Fruit fly (Drosophila melanogaster) whole organism, prepupa: ENCODE measurements around the gene CG2641.
A peak's percentile ranks its signal among the peaks of the same experiment; 100 is the strongest.

Experiments
- CG10631 ChIP-seq: fragments of 200-800 bp; sonication (Bioruptor generic); optimal IDR thresholded peaks from 2 replicates; lab custom pipeline; 2016; ENCODE audit warnings: missing biosample characterization, missing genetic modification characterization
- CG10669 ChIP-seq: fragments of 200-800 bp; sonication (Bioruptor generic); optimal IDR thresholded peaks from 3 replicates; lab custom pipeline; 2018; ENCODE audit warnings: missing biosample characterization, mild to moderate bottlenecking, missing genetic modification characterization, moderate library complexity
- CG11762 ChIP-seq: fragments of 200-800 bp; sonication (Bioruptor generic); optimal IDR thresholded peaks from 3 replicates; lab custom pipeline; 2016; ENCODE audit warnings: missing biosample characterization, missing genetic modification characterization; ENCODE audit not compliant: insufficient read depth
- CG15336 ChIP-seq: fragments of 200-800 bp; sonication (Bioruptor generic); IDR thresholded peaks from 2 replicates; pipeline ENCODE4 v1.3.6; 2022; ENCODE audit warnings: missing biosample characterization, missing genetic modification characterization
- CG1621 ChIP-seq: fragments of 200-800 bp; sonication (Bioruptor generic); optimal IDR thresholded peaks from 3 replicates; lab custom pipeline; 2018; ENCODE audit warnings: missing biosample characterization, mild to moderate bottlenecking, missing genetic modification characterization
- CG3032 ChIP-seq: fragments of 200-800 bp; optimal IDR thresholded peaks from 2 replicates; lab custom pipeline; 2019; ENCODE audit warnings: missing biosample characterization, mild to moderate bottlenecking, missing genetic modification characterization, moderate library complexity
- CG31627 ChIP-seq: fragments of 200-800 bp; sonication (Bioruptor generic); optimal IDR thresholded peaks from 3 replicates; lab custom pipeline; 2016; ENCODE audit warnings: missing biosample characterization, missing genetic modification characterization
- CG32006 ChIP-seq: fragments of 200-800 bp; sonication (Bioruptor generic); optimal IDR thresholded peaks from 3 replicates; lab custom pipeline; 2017; ENCODE audit warnings: missing biosample characterization, mild to moderate bottlenecking, missing genetic modification characterization
- CG34406 ChIP-seq: fragments of 200-800 bp; sonication (Bioruptor generic); optimal IDR thresholded peaks from 3 replicates; lab custom pipeline; 2016; ENCODE audit warnings: missing biosample characterization, missing genetic modification characterization
- CG3919 ChIP-seq: fragments of 200-800 bp; sonication (Bioruptor generic); optimal IDR thresholded peaks from 3 replicates; lab custom pipeline; 2016; ENCODE audit warnings: missing biosample characterization, missing genetic modification characterization
- CG4318 ChIP-seq: fragments of 200-800 bp; sonication (Bioruptor generic); optimal IDR thresholded peaks from 3 replicates; lab custom pipeline; 2017; ENCODE audit warnings: missing biosample characterization, mild to moderate bottlenecking, missing genetic modification characterization
- CG6163 ChIP-seq: fragments of 200-800 bp; sonication (Bioruptor generic); IDR thresholded peaks from 3 replicates; pipeline ENCODE4 v1.3.6; 2022; ENCODE audit warnings: missing biosample characterization, missing genetic modification characterization
- CG6276 ChIP-seq: fragments of 200-800 bp; sonication (Bioruptor generic); optimal IDR thresholded peaks from 2 replicates; lab custom pipeline; 2017; ENCODE audit warnings: missing biosample characterization, mild to moderate bottlenecking, missing genetic modification characterization
- CG6792 ChIP-seq: fragments of 200-800 bp; sonication (Bioruptor generic); optimal IDR thresholded peaks from 3 replicates; lab custom pipeline; 2016; ENCODE audit warnings: missing biosample characterization, missing genetic modification characterization
- CG6808 ChIP-seq: fragments of 200-800 bp; sonication (Bioruptor generic); optimal IDR thresholded peaks from 3 replicates; lab custom pipeline; 2017; ENCODE audit warnings: missing biosample characterization, missing genetic modification characterization, mild to moderate bottlenecking, moderate library complexity, missing genetic modification reagents
- CG6854 ChIP-seq: fragments of 200-800 bp; sonication (Bioruptor generic); optimal IDR thresholded peaks from 2 replicates; lab custom pipeline; 2017; ENCODE audit warnings: missing biosample characterization, mild to moderate bottlenecking, missing genetic modification characterization
- CG8119 ChIP-seq: fragments of 200-800 bp; sonication (Bioruptor generic); IDR thresholded peaks from 3 replicates; pipeline ENCODE4 v1.3.6; 2022; ENCODE audit warnings: missing biosample characterization, missing genetic modification characterization
- CG8319 ChIP-seq: fragments of 200-800 bp; sonication (Bioruptor generic); optimal IDR thresholded peaks from 3 replicates; lab custom pipeline; 2016; ENCODE audit warnings: missing biosample characterization, missing genetic modification characterization
- CG8632 ChIP-seq: fragments of 200-800 bp; sonication (Bioruptor generic); optimal IDR thresholded peaks from 3 replicates; lab custom pipeline; 2016; ENCODE audit warnings: missing biosample characterization, missing genetic modification characterization
- CG9139 ChIP-seq: fragments of 200-800 bp; sonication (Bioruptor generic); optimal IDR thresholded peaks from 3 replicates; lab custom pipeline; 2017; ENCODE audit warnings: missing biosample characterization, mild to moderate bottlenecking, missing genetic modification characterization
- Eip75B ChIP-seq: fragments of 200-800 bp; sonication (Bioruptor generic); optimal IDR thresholded peaks from 3 replicates; lab custom pipeline; 2016; ENCODE audit warnings: missing biosample characterization, missing genetic modification characterization
- Eip93F ChIP-seq: fragments of 200-800 bp; sonication (Bioruptor generic); optimal IDR thresholded peaks from 2 replicates; lab custom pipeline; 2016; ENCODE audit warnings: missing biosample characterization, mild to moderate bottlenecking, missing genetic modification characterization
- Ets21C ChIP-seq: fragments of 200-800 bp; sonication (Bioruptor generic); optimal IDR thresholded peaks from 3 replicates; lab custom pipeline; 2016; ENCODE audit warnings: missing biosample characterization, missing genetic modification characterization
- Hr39 ChIP-seq: fragments of 200-800 bp; sonication (Bioruptor generic); optimal IDR thresholded peaks from 2 replicates; lab custom pipeline; 2016; ENCODE audit warnings: missing biosample characterization, missing genetic modification characterization
- Lpt ChIP-seq: fragments of 200-800 bp; sonication (Bioruptor generic); optimal IDR thresholded peaks from 3 replicates; lab custom pipeline; 2016; ENCODE audit warnings: missing biosample characterization, missing genetic modification characterization
- Met ChIP-seq: fragments of 200-800 bp; sonication (Bioruptor generic); optimal IDR thresholded peaks from 3 replicates; lab custom pipeline; 2016; ENCODE audit warnings: missing biosample characterization, missing genetic modification characterization
- Smox ChIP-seq: fragments of 200-800 bp; sonication (Bioruptor generic); optimal IDR thresholded peaks from 3 replicates; lab custom pipeline; 2016; ENCODE audit warnings: missing biosample characterization, missing genetic modification characterization
- achi ChIP-seq: fragments of 200-800 bp; sonication (Bioruptor generic); optimal IDR thresholded peaks from 3 replicates; lab custom pipeline; 2016; ENCODE audit warnings: missing biosample characterization, missing genetic modification characterization
- acj6 ChIP-seq: fragments of 200-800 bp; sonication (Bioruptor generic); optimal IDR thresholded peaks from 3 replicates; lab custom pipeline; 2016; ENCODE audit warnings: missing biosample characterization, missing genetic modification characterization
- dac ChIP-seq: fragments of 200-800 bp; sonication (Bioruptor generic); optimal IDR thresholded peaks from 2 replicates; lab custom pipeline; 2017; ENCODE audit warnings: missing biosample characterization, mild to moderate bottlenecking, missing genetic modification characterization
- eg ChIP-seq: fragments of 200-800 bp; sonication (Bioruptor generic); IDR thresholded peaks from 3 replicates; pipeline ENCODE4 v1.3.6; 2022; ENCODE audit warnings: missing biosample characterization, missing genetic modification characterization
- pdm3 ChIP-seq: fragments of 200-800 bp; sonication (Bioruptor generic); optimal IDR thresholded peaks from 3 replicates; lab custom pipeline; 2016; ENCODE audit warnings: missing biosample characterization, missing genetic modification characterization
- salr ChIP-seq, 2 experiments: fragments of 200-800 bp; sonication (Bioruptor generic); optimal IDR thresholded peaks; 3 replicates each; lab custom pipeline; 2016 to 2018; ENCODE audit warnings: missing biosample characterization in 2 of 2, missing genetic modification characterization in 2 of 2, mild to moderate bottlenecking in 1 of 2
- spab ChIP-seq: fragments of 200-800 bp; sonication (Bioruptor generic); optimal IDR thresholded peaks from 2 replicates; lab custom pipeline; 2017; ENCODE audit warnings: missing biosample characterization, mild to moderate bottlenecking, missing genetic modification characterization, missing genetic modification reagents
- ss ChIP-seq, 2 experiments: fragments of 200-800 bp; sonication (Bioruptor generic); optimal IDR thresholded peaks; 2 replicates in 1 of 2; 3 replicates in 1 of 2; lab custom pipeline; 2017 to 2018; ENCODE audit warnings: mild to moderate bottlenecking in 2 of 2, missing biosample characterization in 2 of 2, missing genetic modification characterization in 2 of 2, moderate library complexity in 1 of 2
- svp ChIP-seq: fragments of 200-800 bp; sonication (Bioruptor generic); peaks from one replicate; lab custom pipeline; 2016; ENCODE audit warnings: missing biosample characterization, missing genetic modification characterization
- topi ChIP-seq: fragments of 200-800 bp; sonication (Bioruptor generic); optimal IDR thresholded peaks from 3 replicates; lab custom pipeline; 2016; ENCODE audit warnings: missing biosample characterization, missing genetic modification characterization
- vri ChIP-seq: fragments of 200-800 bp; sonication (Bioruptor generic); optimal IDR thresholded peaks from 3 replicates; lab custom pipeline; 2016; ENCODE audit warnings: missing biosample characterization, mild to moderate bottlenecking, missing genetic modification characterization

The CG2641 gene

DNA sequence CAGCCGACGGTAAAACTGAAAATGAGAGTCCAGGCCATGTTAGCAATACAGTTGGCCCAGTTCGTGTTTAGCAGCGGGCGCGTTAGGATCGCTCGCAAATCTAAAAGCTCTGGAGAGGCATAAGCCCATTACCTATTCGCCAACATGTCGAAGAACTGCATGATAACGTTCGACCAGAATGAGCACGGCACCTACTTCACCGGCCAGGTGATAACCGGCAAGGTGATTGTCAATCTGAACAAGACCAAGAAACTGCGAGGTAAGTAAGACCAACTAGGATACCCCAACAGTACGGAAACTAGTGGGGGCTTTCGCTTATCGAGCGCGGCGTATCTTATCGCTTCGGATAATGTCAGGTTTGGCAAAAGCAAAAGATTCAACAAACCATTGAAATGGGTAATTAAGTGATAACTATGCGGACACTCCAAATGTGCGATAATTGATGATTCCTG, 3.3 kb upstream of the CG2641 start, which contains the start of gene CG10086:
Gene CG10086, plus strand, starts transcription at position 51 of the 452 bp plus-strand sequence.
- TF ChIP-seq Eip93F (GFP tag; lab: Kevin White, UChicago), result no peak
- TF ChIP-seq vri, result peak; percentile 9

DNA sequence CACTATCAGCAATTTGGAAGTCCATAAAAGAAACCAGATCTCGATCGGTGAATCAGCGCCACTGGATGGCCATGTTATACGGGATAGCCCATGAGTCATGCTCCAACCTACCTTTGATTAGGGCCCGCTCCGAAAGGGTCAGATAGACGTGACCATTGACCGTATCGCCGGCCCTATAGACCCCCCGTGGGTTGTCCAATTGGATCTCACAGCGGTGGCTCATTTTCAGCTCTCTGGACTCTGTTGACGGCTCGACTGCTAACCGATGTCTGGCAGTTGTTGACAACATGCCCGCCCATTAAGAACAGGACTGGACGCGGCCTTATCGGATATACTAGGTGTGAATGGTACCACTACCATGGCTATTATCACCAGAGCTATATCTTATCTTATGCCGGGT, 4.7 kb downstream of the CG2641 start, which contains the start of gene CG18744:
Gene CG18744, minus strand, starts transcription at position 247 of the 400 bp plus-strand sequence.
- TF ChIP-seq CG3032 (tag; lab: Kevin White, UChicago) (no peak), svp (GFP tag; lab: Kevin White, UChicago) (peak; percentile 61), CG1621 (tag; lab: Kevin White, UChicago) (no peak), vri (peak; percentile 16)

DNA sequence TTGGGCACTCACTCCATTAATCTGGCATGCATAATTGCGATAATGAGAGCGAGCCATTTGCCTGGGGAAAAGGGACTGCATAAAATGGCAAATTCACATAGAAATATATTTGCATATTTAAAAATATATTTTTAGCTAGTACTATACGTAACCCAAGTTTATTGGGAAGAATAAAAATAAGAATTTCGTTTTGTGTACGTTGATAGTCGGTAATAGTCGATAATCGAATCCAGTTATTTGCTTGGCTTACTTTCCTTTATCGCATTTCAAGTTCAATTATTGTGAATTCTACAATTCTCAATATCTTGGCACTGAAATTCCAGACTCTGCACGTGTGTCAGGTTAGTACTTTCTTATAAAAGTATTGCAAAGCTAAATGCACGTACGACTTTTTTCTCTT, 8.8 kb downstream of the CG2641 start, which contains the start of gene CG3014:
Gene CG3014, minus strand, starts transcription at position 101 of the 400 bp plus-strand sequence.
- TF ChIP-seq Lpt (GFP tag; lab: Kevin White, UChicago) (no peak), topi (GFP tag; lab: Kevin White, UChicago) (no peak), Hr39 (GFP tag; lab: Kevin White, UChicago) (no peak), CG8632 (GFP tag; lab: Kevin White, UChicago) (no peak), dac (GFP tag; lab: Kevin White, UChicago) (no peak), CG32006 (GFP tag; lab: Kevin White, UChicago) (no peak), eg (GFP tag; lab: Robert Waterston, UW) (no peak), CG10631 (GFP tag; lab: Kevin White, UChicago) (no peak), CG6276 (GFP tag; lab: Kevin White, UChicago) (no peak), CG3032 (tag; lab: Kevin White, UChicago) (no peak), Smox (GFP tag; lab: Kevin White, UChicago) (no peak), CG9139 (GFP tag; lab: Kevin White, UChicago) (no peak), achi (no peak), pdm3 (GFP tag; lab: Kevin White, UChicago) (no peak), Met (GFP tag; lab: Kevin White, UChicago) (no peak), CG15336 (GFP tag; lab: Robert Waterston, UW) (no peak)

DNA sequence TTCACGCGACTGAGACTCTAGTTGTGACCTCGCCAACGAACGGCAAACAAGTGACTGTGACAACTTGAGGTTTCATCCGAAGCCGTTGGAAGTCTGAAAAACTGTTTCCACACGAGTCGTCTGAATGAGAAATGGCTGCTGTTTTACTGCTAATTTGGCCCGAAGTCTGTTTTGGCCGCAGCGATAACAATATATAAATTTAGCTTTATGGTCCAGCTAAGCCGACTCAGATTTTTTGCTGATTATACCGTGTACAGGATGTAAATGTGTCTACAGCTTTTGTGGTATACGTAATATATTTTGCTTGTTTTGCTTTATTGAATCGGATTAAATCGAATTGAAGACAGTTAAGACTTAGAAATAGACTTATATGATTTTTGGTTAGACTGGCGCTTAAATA, 10.5 kb downstream of the CG2641 start, which contains the start of gene CG18268:
Gene CG18268, minus strand, starts transcription at position 101 of the 400 bp plus-strand sequence.
- no peak for TF ChIP-seq pdm3 (GFP tag; lab: Kevin White, UChicago)
- TF ChIP-seq CG3032 (tag; lab: Kevin White, UChicago), result no peak
- TF ChIP-seq CG6276 (GFP tag; lab: Kevin White, UChicago), result no peak
- no peak for TF ChIP-seq spab (GFP tag; lab: Kevin White, UChicago)

DNA sequence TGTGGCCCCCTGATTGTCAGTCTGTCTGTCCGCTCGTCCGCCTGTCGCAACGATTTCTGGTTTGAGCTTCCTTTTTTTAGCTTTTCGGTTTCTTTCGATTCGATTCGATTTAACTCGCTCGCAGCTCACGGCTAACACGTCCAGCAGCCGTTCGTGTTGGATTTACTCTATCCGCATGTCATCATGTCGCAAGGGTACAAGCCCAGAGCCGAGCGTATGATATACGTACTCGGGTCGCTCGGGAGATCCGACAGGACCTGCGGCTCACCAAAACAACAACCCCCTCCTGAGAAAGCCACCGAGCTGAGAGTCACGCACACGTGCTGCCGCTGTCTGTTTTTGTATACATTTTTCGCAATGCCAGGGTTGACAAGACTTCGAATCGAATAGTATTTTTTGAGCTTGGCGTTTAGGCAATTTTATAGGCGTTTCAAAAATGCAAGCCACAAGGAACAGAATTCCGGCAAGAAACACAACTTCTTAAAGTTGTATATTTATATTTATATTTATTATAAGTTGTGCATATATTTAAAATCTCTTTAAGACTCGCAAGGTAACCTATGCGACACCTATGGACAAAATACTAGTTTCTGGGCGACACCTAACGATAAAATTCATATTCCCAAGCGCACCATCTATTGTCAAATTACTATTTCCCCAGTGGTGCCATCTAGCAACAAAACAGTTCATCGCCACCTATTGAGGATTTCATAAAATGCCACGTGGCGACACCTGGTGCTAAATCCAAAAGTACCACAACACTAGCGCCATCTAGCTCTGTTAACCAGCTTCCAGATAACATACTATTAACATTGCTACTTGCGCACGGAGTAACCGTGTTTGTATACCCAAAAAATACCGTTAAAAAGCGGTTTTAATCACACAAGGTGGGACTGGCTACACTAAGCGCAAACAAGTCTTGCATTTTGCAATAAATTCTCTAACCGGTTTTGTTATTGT, 16.1 kb downstream of the CG2641 start, which contains the start of the genes CG2993 and sgll:
Gene CG2993, minus strand, starts transcription at position 353 of the 960 bp plus-strand sequence.
Gene sgll, plus strand, starts transcription at position 871 of the 960 bp plus-strand sequence.
- TF ChIP-seq dac (GFP tag; lab: Kevin White, UChicago), result peak; percentile 83
- peak; percentile 97 for TF ChIP-seq CG31627 (GFP tag; lab: Kevin White, UChicago)
- no peak for TF ChIP-seq CG9139 (GFP tag; lab: Kevin White, UChicago)
- peak; percentile 85 for TF ChIP-seq acj6
- TF ChIP-seq spab (GFP tag; lab: Kevin White, UChicago), result peak; percentile 11
- TF ChIP-seq CG6854, result no peak
- peak; percentile 57 for TF ChIP-seq achi
- TF ChIP-seq CG4318, result peak; percentile 52
- TF ChIP-seq CG6276 (GFP tag; lab: Kevin White, UChicago), result no peak
- peak; percentile 29 for TF ChIP-seq CG11762
- TF ChIP-seq CG6808, result peak; percentile 50
- peak; percentile 61 for TF ChIP-seq CG34406 (GFP tag; lab: Kevin White, UChicago)
- peak; percentile 51 for TF ChIP-seq CG1621 (tag; lab: Kevin White, UChicago)
- TF ChIP-seq ss (GFP tag; optimal IDR thresholded peaks at IDR 0.05; lab: Kevin White, UChicago), result no peak
- TF ChIP-seq Eip75B (GFP tag; lab: Kevin White, UChicago), result peak; percentile 49
- peak; percentile 75 for TF ChIP-seq CG6792
- TF ChIP-seq salr (GFP tag; optimal IDR thresholded peaks at IDR 0.05; lab: Kevin White, UChicago), result peak in 1 of 2 experiments; percentile 88
- TF ChIP-seq eg (GFP tag; lab: Robert Waterston, UW), result peak; percentile 56; the same call in 2 of the 3 replicates
- TF ChIP-seq CG8119 (GFP tag; lab: Robert Waterston, UW), result no peak
- TF ChIP-seq vri, result peak; percentile 64
- TF ChIP-seq topi (GFP tag; lab: Kevin White, UChicago), result peak; percentile 71
- peak; percentile 70 for TF ChIP-seq CG8319 (GFP tag; lab: Kevin White, UChicago)
- peak; percentile 59; the same call in 1 of the 3 replicates for TF ChIP-seq CG6163 (GFP tag; lab: Robert Waterston, UW)
- peak; percentile 85 for TF ChIP-seq CG3919 (GFP tag; lab: Kevin White, UChicago)
- peak; percentile 66 for TF ChIP-seq CG10669
- peak; percentile 73 for TF ChIP-seq CG10631 (GFP tag; lab: Kevin White, UChicago)
- TF ChIP-seq Ets21C (GFP tag; lab: Kevin White, UChicago), result peak; percentile 80
